Worm (Caenorhabditis elegans): Measurements from ENCODE around the gene F22B7.1.

The F22B7.1 gene

DNA sequence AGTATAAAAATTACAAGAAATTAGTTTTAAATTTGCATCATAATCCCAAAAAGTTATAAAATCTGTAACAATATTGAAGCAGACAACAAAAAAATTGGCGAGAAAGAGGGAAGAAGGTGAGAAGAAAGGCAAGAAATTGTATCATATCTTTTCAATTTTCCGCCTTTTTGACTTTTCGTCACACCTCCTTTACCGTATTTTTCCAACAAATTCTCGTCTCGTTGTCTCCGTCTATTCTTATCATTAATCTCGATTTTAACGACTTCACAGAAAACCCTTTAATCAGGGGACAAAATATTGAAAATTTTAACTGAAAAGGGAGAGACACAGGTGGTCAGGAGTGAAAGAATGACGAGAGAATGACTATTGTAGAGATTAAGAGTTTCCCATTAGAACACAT is 47.8 kb downstream of the F22B7.1 start:
- TF ChIP-seq C08G9.2 (tag; optimal IDR thresholded peaks at IDR 0.05): no peak
- TF ChIP-seq sox-4 (tag; optimal IDR thresholded peaks at IDR 0.05): no peak
- TF ChIP-seq npax-4 (tag; optimal IDR thresholded peaks at IDR 0.05): no peak
- TF ChIP-seq ref-2 (tag; optimal IDR thresholded peaks at IDR 0.05): no peak
- TF ChIP-seq hlh-13 (GFP tag; optimal IDR thresholded peaks at IDR 0.05): no peak
- no peak for TF ChIP-seq ceh-24 (tag; optimal IDR thresholded peaks at IDR 0.05)
- TF ChIP-seq pax-1 (tag; optimal IDR thresholded peaks at IDR 0.05): no peak
- no peak for TF ChIP-seq unc-3 (GFP tag; conservative IDR thresholded peaks at IDR 0.05)
- TF ChIP-seq unc-3 (tag; optimal IDR thresholded peaks at IDR 0.05): no peak
- TF ChIP-seq tbx-2 (tag; optimal IDR thresholded peaks at IDR 0.05): no peak
- TF ChIP-seq ceh-2 (tag; optimal IDR thresholded peaks at IDR 0.05): no peak
- TF ChIP-seq zip-5 (tag; optimal IDR thresholded peaks at IDR 0.05): no peak
- no peak for TF ChIP-seq elt-4 (tag; optimal IDR thresholded peaks at IDR 0.05)
- no peak for TF ChIP-seq ceh-6 (GFP tag; optimal IDR thresholded peaks at IDR 0.05)
- no peak for TF ChIP-seq pha-4 (tag; optimal IDR thresholded peaks at IDR 0.05)
- TF ChIP-seq ceh-18 (tag; optimal IDR thresholded peaks at IDR 0.05): no peak

DNA sequence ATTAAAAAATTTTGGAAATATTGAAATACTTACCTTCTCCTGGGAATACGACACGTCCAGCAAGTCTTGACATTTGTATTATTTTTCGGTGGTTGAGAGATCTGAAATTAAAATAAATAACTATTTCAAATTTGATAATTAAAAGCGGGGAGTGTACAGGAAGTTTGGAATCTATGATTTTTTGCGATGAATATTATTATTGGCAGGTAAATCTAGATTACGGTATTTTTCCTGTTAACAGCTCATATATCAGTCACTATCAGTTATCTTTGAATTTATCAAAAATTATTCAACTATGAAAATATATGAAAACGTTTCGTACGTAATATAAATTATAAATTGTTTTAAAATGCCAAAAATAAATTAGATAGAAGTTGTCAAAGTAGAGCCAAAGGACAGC is 50.9 kb downstream of the F22B7.1 start, which contains the start of gene B0303.14:
Gene B0303.14 (minus strand): TSS at position 101 of the 400 bp plus-strand sequence.
- TF ChIP-seq fkh-10 (GFP tag; optimal IDR thresholded peaks at IDR 0.05) (no peak), ceh-2 (tag; optimal IDR thresholded peaks at IDR 0.05) (no peak), tbx-2 (tag; optimal IDR thresholded peaks at IDR 0.05) (no peak), ets-4 (tag; optimal IDR thresholded peaks at IDR 0.05) (no peak), ama-1 (optimal IDR thresholded peaks at IDR 0.05) (no peak), mec-3 (tag; optimal IDR thresholded peaks at IDR 0.05; ENCODE audit: borderline replicate concordance) (no peak), npax-4 (tag; optimal IDR thresholded peaks at IDR 0.05) (no peak), C08G9.2 (tag; optimal IDR thresholded peaks at IDR 0.05) (no peak), dmd-4 (tag; optimal IDR thresholded peaks at IDR 0.05; ENCODE audit: borderline replicate concordance) (no peak), pros-1 (tag; optimal IDR thresholded peaks at IDR 0.05) (no peak), eyg-1 (tag; optimal IDR thresholded peaks at IDR 0.05) (no peak), hlh-15 (tag; optimal IDR thresholded peaks at IDR 0.05) (no peak), elt-2 (tag; optimal IDR thresholded peaks at IDR 0.05) (no peak), sox-4 (tag; optimal IDR thresholded peaks at IDR 0.05) (no peak), sdc-2 (tag; optimal IDR thresholded peaks at IDR 0.05) (no peak), ceh-30 (tag; optimal IDR thresholded peaks at IDR 0.05) (no peak)
